Worm (Caenorhabditis elegans): Measurements from ENCODE around the gene tag-153.

Gene tag-153

DNA sequence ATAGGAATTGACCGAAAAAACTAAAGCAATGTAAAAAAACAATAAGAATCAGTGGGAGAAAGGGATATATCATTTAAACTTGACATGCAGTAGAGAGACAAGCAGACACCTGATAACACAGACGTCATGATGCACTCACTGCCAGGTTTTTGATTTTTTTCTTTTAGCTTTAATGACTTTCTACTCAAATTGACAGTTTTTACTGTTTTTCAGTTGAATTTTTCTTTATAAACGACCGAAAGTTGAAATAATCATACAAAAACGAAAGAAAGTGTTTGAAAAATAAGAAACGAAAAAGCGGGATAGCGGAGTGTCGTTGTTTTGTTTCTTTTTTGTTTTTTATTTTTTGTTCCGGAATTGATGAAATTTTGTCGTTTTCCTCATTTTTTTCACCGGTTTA, 11.3 kb downstream of the tag-153 start, which contains the start of gene ucp-4:
ucp-4 (plus strand) TSS at position 83 of the 400 bp plus-strand sequence.
- TF ChIP-seq unc-130 (tag; optimal IDR thresholded peaks at IDR 0.05) (no peak), dpl-1 (GFP tag; optimal IDR thresholded peaks at IDR 0.05) (peak in 1 of 3 experiments; percentile 24), alr-1 (tag; optimal IDR thresholded peaks at IDR 0.05; ENCODE audit: borderline replicate concordance) (no peak), nhr-85 (tag) (peak; percentile 11), fos-1 (tag; optimal IDR thresholded peaks at IDR 0.05) (no peak), nhr-77 (tag; optimal IDR thresholded peaks at IDR 0.05) (no peak), lsy-2 (tag; optimal IDR thresholded peaks at IDR 0.05) (peak in 1 of 2 experiments; percentile 9), lin-14 (GFP tag; optimal IDR thresholded peaks at IDR 0.05) (peak; percentile 23), lin-15B (tag; optimal IDR thresholded peaks at IDR 0.05) (no peak), aha-1 (tag; optimal IDR thresholded peaks at IDR 0.05) (no peak), blmp-1 (tag; optimal IDR thresholded peaks at IDR 0.05) (peak; percentile 44)

ce11 chrV:9336462-9336861, 13.6 kb downstream of the tag-153 start, which contains the start of gene coq-6:
TSS of gene coq-6 (plus strand) at chrV:9336762.
- TF ChIP-seq fkh-4 (tag; optimal IDR thresholded peaks at IDR 0.05; ENCODE audit: borderline replicate concordance) (no peak), nhr-47 (tag; optimal IDR thresholded peaks at IDR 0.05) (no peak), fos-1 (tag; optimal IDR thresholded peaks at IDR 0.05) (no peak), skn-1 (tag; optimal IDR thresholded peaks at IDR 0.05) (no peak), vab-15 (tag; optimal IDR thresholded peaks at IDR 0.05) (no peak), Y116A8C.19 (tag; optimal IDR thresholded peaks at IDR 0.05; ENCODE audit: borderline replicate concordance) (no peak), C34B4.2 (tag; optimal IDR thresholded peaks at IDR 0.05) (no peak), nhr-20 (tag; optimal IDR thresholded peaks at IDR 0.05) (no peak), pax-3 (tag; optimal IDR thresholded peaks at IDR 0.05) (no peak), ceh-90 (tag; optimal IDR thresholded peaks at IDR 0.05) (no peak), ets-5 (GFP tag; IDR thresholded peaks at IDR 0.05) (no peak), lin-35 (GFP tag; optimal IDR thresholded peaks at IDR 0.05) (no peak), jun-1 (tag; optimal IDR thresholded peaks at IDR 0.05) (no peak)

- TF ChIP-seq mab-9 (GFP tag; IDR thresholded peaks at IDR 0.05), result no peak
- no peak for TF ChIP-seq aly-2 (tag; optimal IDR thresholded peaks at IDR 0.05)
- no peak for TF ChIP-seq C04F5.9 (tag; optimal IDR thresholded peaks at IDR 0.05)
- TF ChIP-seq efl-1 (optimal IDR thresholded peaks at IDR 0.05), result peak; percentile 14 to 22
- TF ChIP-seq efl-1 (GFP tag; optimal IDR thresholded peaks at IDR 0.05 in 1 of 2), result peak in 1 of 2 experiments; percentile 0
- TF ChIP-seq ztf-4 (tag; optimal IDR thresholded peaks at IDR 0.05), result peak; percentile 15
- no peak for TF ChIP-seq jun-1 (tag; optimal IDR thresholded peaks at IDR 0.05)
- no peak for TF ChIP-seq efl-3 (GFP tag; optimal IDR thresholded peaks at IDR 0.05)
- TF ChIP-seq C16A3.4 (tag; optimal IDR thresholded peaks at IDR 0.05), result no peak
- TF ChIP-seq ceh-63 (GFP tag; optimal IDR thresholded peaks at IDR 0.05), result no peak
- TF ChIP-seq egl-27 (tag; optimal IDR thresholded peaks at IDR 0.05), result no peak
- no peak for TF ChIP-seq unc-30 (tag; optimal IDR thresholded peaks at IDR 0.05)
- TF ChIP-seq vab-15 (tag; optimal IDR thresholded peaks at IDR 0.05), result no peak
- peak; percentile 63 for TF ChIP-seq nhr-47 (tag; optimal IDR thresholded peaks at IDR 0.05)
- no peak for TF ChIP-seq ets-5 (GFP tag; IDR thresholded peaks at IDR 0.05)
- no peak for TF ChIP-seq tlp-1 (tag; optimal IDR thresholded peaks at IDR 0.05)
- TF ChIP-seq fkh-8 (tag; optimal IDR thresholded peaks at IDR 0.05), result peak; percentile 27
- no peak for TF ChIP-seq C34B4.2 (tag; optimal IDR thresholded peaks at IDR 0.05)
- TF ChIP-seq ceh-88 (GFP tag; IDR thresholded peaks at IDR 0.05), result no peak
- TF ChIP-seq F16B12.6 (tag; optimal IDR thresholded peaks at IDR 0.05), result no peak
- TF ChIP-seq xbp-1 (tag; optimal IDR thresholded peaks at IDR 0.05), result no peak
- no peak for TF ChIP-seq ztf-11 (tag; optimal IDR thresholded peaks at IDR 0.05)
- TF ChIP-seq unc-62 (GFP tag; optimal IDR thresholded peaks at IDR 0.05), result no peak
- TF ChIP-seq ama-1 (optimal IDR thresholded peaks at IDR 0.05), result peak; percentile 86
- TF ChIP-seq snu-23 (GFP tag; optimal IDR thresholded peaks at IDR 0.05), result no peak
- TF ChIP-seq nhr-12 (tag; optimal IDR thresholded peaks at IDR 0.05), result no peak
- TF ChIP-seq fos-1 (tag; optimal IDR thresholded peaks at IDR 0.05), result no peak
These were observed 15.6 kb downstream of the tag-153 start for ce11 chrV:9338452-9338851.

Measured in whole organism, L1 larva.